Worm (Caenorhabditis elegans): ENCODE data around the gene pgp-14.

DNA sequence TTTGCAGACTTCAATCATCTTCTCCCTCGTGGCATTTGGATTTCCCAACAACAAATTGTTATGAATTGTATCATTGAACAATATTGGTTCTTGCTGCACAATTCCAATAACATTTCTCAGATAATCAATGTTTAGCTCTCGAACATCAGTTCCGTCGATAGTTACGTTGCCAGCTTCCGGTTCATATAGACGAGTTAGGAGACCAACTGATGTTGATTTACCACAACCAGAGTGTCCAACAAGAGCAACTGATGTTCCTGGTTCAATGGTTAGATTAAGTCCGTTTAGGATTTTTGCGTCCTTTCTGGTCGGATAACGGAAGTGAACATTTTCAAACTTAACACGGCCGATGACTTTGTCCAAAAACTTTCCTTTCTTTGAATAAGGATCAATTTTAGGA is 4.7 kb upstream of the pgp-14 start:
- TF ChIP-seq mdl-1 (tag; optimal IDR thresholded peaks at IDR 0.05) = no peak
- no peak for TF ChIP-seq nhr-25 (tag; optimal IDR thresholded peaks at IDR 0.05)
- no peak for TF ChIP-seq unc-55 (GFP tag; optimal IDR thresholded peaks at IDR 0.05)
- no peak for TF ChIP-seq ceh-82 (tag; optimal IDR thresholded peaks at IDR 0.05)
